Worm (Caenorhabditis elegans): ENCODE data around the gene Y58A7A.1.

- no peak for TF ChIP-seq cog-1 (tag; optimal IDR thresholded peaks at IDR 0.05)
- TF ChIP-seq tab-1 (GFP tag; IDR thresholded peaks at IDR 0.05), result no peak
- no peak for TF ChIP-seq flt-1 (GFP tag; IDR thresholded peaks at IDR 0.05)
- no peak for TF ChIP-seq ztf-29 (GFP tag; IDR thresholded peaks at IDR 0.05)
- TF ChIP-seq T22C8.4 (GFP tag; IDR thresholded peaks at IDR 0.05), result no peak
- no peak for TF ChIP-seq med-1 (GFP tag; optimal IDR thresholded peaks at IDR 0.05; ENCODE audit: insufficient read depth)
- no peak for TF ChIP-seq ref-1 (GFP tag; conservative IDR thresholded peaks at IDR 0.05)
- no peak for TF ChIP-seq klf-2 (GFP tag; conservative IDR thresholded peaks at IDR 0.05)
- no peak for TF ChIP-seq ztf-23 (GFP tag; IDR thresholded peaks at IDR 0.05)
Observed at ce11 chrV:5031764-5032163, 37.6 kb downstream of the Y58A7A.1 start.
